Fruit fly (Drosophila melanogaster) whole organism, pupa: ENCODE results near the gene CG43922.
A peak's percentile ranks its signal among the peaks of the same experiment; 100 is the strongest.

Experiments
- CG10348 ChIP-seq: fragments of 200-800 bp; sonication (Bioruptor generic); IDR thresholded peaks from 2 replicates; pipeline ENCODE4 v1.3.6; 2022; ENCODE audit warnings: missing biosample characterization, missing genetic modification characterization
- CG12605 ChIP-seq: fragments of 200-800 bp; sonication (Bioruptor generic); IDR thresholded peaks from 2 replicates; pipeline ENCODE4 v1.3.6; 2022; ENCODE audit warnings: missing biosample characterization, missing genetic modification characterization
- CG13204 ChIP-seq: fragments of 200-800 bp; sonication (Bioruptor generic); optimal IDR thresholded peaks from 2 replicates; lab custom pipeline; 2018; ENCODE audit warnings: missing biosample characterization, mild to moderate bottlenecking, missing genetic modification characterization, moderate library complexity
- CG14655 ChIP-seq: fragments of 200-800 bp; sonication (Bioruptor generic); optimal IDR thresholded peaks from 3 replicates; lab custom pipeline; 2017; ENCODE audit warnings: mild to moderate bottlenecking, missing biosample characterization, missing genetic modification reagents, missing genetic modification characterization
- CG15710 ChIP-seq: fragments of 200-800 bp; sonication (Bioruptor generic); optimal IDR thresholded peaks from 2 replicates; lab custom pipeline; 2018; ENCODE audit warnings: missing biosample characterization, mild to moderate bottlenecking, missing genetic modification characterization, moderate library complexity
- CG17806 ChIP-seq: fragments of 200-800 bp; sonication (Bioruptor generic); optimal IDR thresholded peaks from 2 replicates; lab custom pipeline; 2018; ENCODE audit warnings: missing biosample characterization, mild to moderate bottlenecking, missing genetic modification characterization, moderate library complexity
- CG32121 ChIP-seq: fragments of 200-800 bp; sonication (Bioruptor generic); IDR thresholded peaks from 2 replicates; pipeline ENCODE4 v1.3.6; 2022; ENCODE audit warnings: missing biosample characterization, missing genetic modification characterization
- CG34367 ChIP-seq: fragments of 200-800 bp; sonication (Bioruptor generic); optimal IDR thresholded peaks from 2 replicates; lab custom pipeline; 2018; ENCODE audit warnings: missing biosample characterization, mild to moderate bottlenecking, missing genetic modification characterization
- CG4496 ChIP-seq: fragments of 200-800 bp; sonication (Bioruptor generic); IDR thresholded peaks from 3 replicates; pipeline ENCODE4 v1.3.6; 2022; ENCODE audit warnings: missing biosample characterization, missing genetic modification characterization
- CG8159 ChIP-seq: fragments of 200-800 bp; sonication (Bioruptor generic); optimal IDR thresholded peaks from 3 replicates; lab custom pipeline; 2018; ENCODE audit warnings: missing biosample characterization, mild to moderate bottlenecking, missing genetic modification characterization, moderate library complexity
- CG8301 ChIP-seq: fragments of 200-800 bp; sonication (Bioruptor generic); optimal IDR thresholded peaks from 2 replicates; lab custom pipeline; 2018; ENCODE audit warnings: missing biosample characterization, mild to moderate bottlenecking, missing genetic modification characterization
- CG9948 ChIP-seq: fragments of 200-800 bp; sonication (Bioruptor generic); optimal IDR thresholded peaks from 2 replicates; lab custom pipeline; 2018; ENCODE audit warnings: missing biosample characterization, mild to moderate bottlenecking, missing genetic modification characterization, moderate library complexity
- D1 ChIP-seq: fragments of 200-800 bp; sonication (Bioruptor generic); optimal IDR thresholded peaks from 2 replicates; lab custom pipeline; 2018; ENCODE audit warnings: missing biosample characterization, mild to moderate bottlenecking, missing genetic modification characterization, moderate library complexity
- EcR ChIP-seq: fragments of 200-800 bp; sonication (Bioruptor generic); optimal IDR thresholded peaks from 3 replicates; lab custom pipeline; 2019; ENCODE audit warnings: missing biosample characterization, missing genetic modification characterization, mild to moderate bottlenecking, moderate library complexity, missing genetic modification reagents
- Ets98B ChIP-seq: fragments of 200-800 bp; sonication (Bioruptor generic); IDR thresholded peaks from 2 replicates; pipeline ENCODE4 v1.3.6; 2022; ENCODE audit warnings: missing biosample characterization, missing genetic modification characterization
- Pif1A ChIP-seq: fragments of 200-800 bp; sonication (Bioruptor generic); optimal IDR thresholded peaks from 3 replicates; lab custom pipeline; 2016; ENCODE audit warnings: missing biosample characterization, missing genetic modification characterization
- Pif1B ChIP-seq: fragments of 200-800 bp; sonication (Bioruptor generic); optimal IDR thresholded peaks from 3 replicates; lab custom pipeline; 2016; ENCODE audit warnings: missing biosample characterization, missing genetic modification characterization
- Snoo ChIP-seq: fragments of 200-800 bp; sonication (Bioruptor generic); optimal IDR thresholded peaks from 3 replicates; lab custom pipeline; 2017; ENCODE audit warnings: missing biosample characterization, mild to moderate bottlenecking, missing genetic modification characterization, inconsistent platforms
- fd96Ca ChIP-seq: fragments of 200-800 bp; sonication (Bioruptor generic); IDR thresholded peaks from 3 replicates; pipeline ENCODE4 v1.3.6; 2022; ENCODE audit warnings: missing biosample characterization, missing genetic modification characterization
- gl ChIP-seq: fragments of 200-800 bp; sonication (Bioruptor generic); optimal IDR thresholded peaks from 2 replicates; lab custom pipeline; 2018; ENCODE audit warnings: missing biosample characterization, mild to moderate bottlenecking, missing genetic modification characterization
- rn ChIP-seq: fragments of 200-800 bp; sonication (Bioruptor generic); IDR thresholded peaks from 2 replicates; pipeline ENCODE4 v1.3.6; 2022; ENCODE audit warnings: missing biosample characterization, missing genetic modification characterization

Gene CG43922

dm6 chr2L:6324386-6324744 lies 15.8 kb upstream of the CG43922 start:
- TF ChIP-seq gl (tag; lab: Kevin White, UChicago) (peak; percentile 89), CG12605 (GFP tag; lab: Robert Waterston, UW) (peak; percentile 98), Pif1B (GFP tag; lab: Kevin White, UChicago) (no peak), CG4496 (GFP tag; lab: Robert Waterston, UW) (peak; percentile 97), CG17806 (tag; lab: Kevin White, UChicago) (peak; percentile 57), Ets98B (GFP tag; lab: Robert Waterston, UW) (peak; percentile 97), CG15710 (tag; lab: Kevin White, UChicago) (peak; percentile 72), CG10348 (GFP tag; lab: Robert Waterston, UW) (no peak), D1 (tag; lab: Kevin White, UChicago) (no peak), fd96Ca (peak; percentile 93), CG13204 (GFP tag; lab: Kevin White, UChicago) (peak; percentile 89), EcR (GFP tag; lab: Kevin White, UChicago) (peak; percentile 52), Snoo (tag; lab: Kevin White, UChicago) (peak; percentile 67), CG8301 (tag; lab: Kevin White, UChicago) (peak; percentile 68), CG32121 (GFP tag; lab: Robert Waterston, UW) (peak; percentile 96), CG8159 (tag; lab: Kevin White, UChicago) (peak; percentile 65), Pif1A (GFP tag; lab: Kevin White, UChicago) (no peak), CG34367 (tag; lab: Kevin White, UChicago) (peak; percentile 63), rn (GFP tag; lab: Robert Waterston, UW) (peak; percentile 82), CG14655 (GFP tag; lab: Kevin White, UChicago) (no peak), CG9948 (tag; lab: Kevin White, UChicago) (peak; percentile 42)

dm6 chr2L:6323536-6324385 lies 15.2 kb upstream of the CG43922 start, which contains the start of gene PDZ-GEF:
Gene PDZ-GEF, plus strand, starts transcription at chr2L:6323767.
- TF ChIP-seq CG9948 (tag; lab: Kevin White, UChicago) (no peak), CG4496 (GFP tag; lab: Robert Waterston, UW) (peak; percentile 31; the same call in 1 of the 3 replicates)

- TF ChIP-seq CG8301 (tag; lab: Kevin White, UChicago) (no peak), Ets98B (GFP tag; lab: Robert Waterston, UW) (no peak)
These were observed 10.5 kb upstream of the CG43922 start for dm6 chr2L:6319068-6319467.

- no peak for TF ChIP-seq D1 (tag; lab: Kevin White, UChicago)
- TF ChIP-seq CG14655 (GFP tag; lab: Kevin White, UChicago): no peak
- no peak for TF ChIP-seq CG4496 (GFP tag; lab: Robert Waterston, UW)
- TF ChIP-seq CG10348 (GFP tag; lab: Robert Waterston, UW): no peak
- no peak for TF ChIP-seq Snoo (tag; lab: Kevin White, UChicago)
- no peak for TF ChIP-seq CG12605 (GFP tag; lab: Robert Waterston, UW)
- TF ChIP-seq CG8159 (tag; lab: Kevin White, UChicago): no peak
- no peak for TF ChIP-seq CG32121 (GFP tag; lab: Robert Waterston, UW)
- TF ChIP-seq CG9948 (tag; lab: Kevin White, UChicago): no peak
- no peak for TF ChIP-seq CG34367 (tag; lab: Kevin White, UChicago)
- no peak for TF ChIP-seq Pif1B (GFP tag; lab: Kevin White, UChicago)
- no peak for TF ChIP-seq CG13204 (GFP tag; lab: Kevin White, UChicago)
- TF ChIP-seq EcR (GFP tag; lab: Kevin White, UChicago): no peak
- TF ChIP-seq CG8301 (tag; lab: Kevin White, UChicago): no peak
- no peak for TF ChIP-seq Pif1A (GFP tag; lab: Kevin White, UChicago)
- TF ChIP-seq gl (tag; lab: Kevin White, UChicago): no peak
- no peak for TF ChIP-seq CG17806 (tag; lab: Kevin White, UChicago)
- TF ChIP-seq Ets98B (GFP tag; lab: Robert Waterston, UW): no peak
These were observed 1.3 kb upstream of the CG43922 start for dm6 chr2L:6309879-6310278.

- TF ChIP-seq CG4496 (GFP tag; lab: Robert Waterston, UW): peak; percentile 20; the same call in 1 of the 3 replicates
- TF ChIP-seq fd96Ca: 0 out of 3 replicates have a peak, but pooled peaks have one; percentile 57
- no peak for TF ChIP-seq CG17806 (tag; lab: Kevin White, UChicago)
- peak; percentile 33 for TF ChIP-seq CG15710 (tag; lab: Kevin White, UChicago)
- TF ChIP-seq Ets98B (GFP tag; lab: Robert Waterston, UW): peak; percentile 34; the same call in 1 of the 2 replicates
- peak; percentile 20 for TF ChIP-seq Pif1B (GFP tag; lab: Kevin White, UChicago)
- TF ChIP-seq EcR (GFP tag; lab: Kevin White, UChicago): no peak
- no peak for TF ChIP-seq CG10348 (GFP tag; lab: Robert Waterston, UW)
- no peak for TF ChIP-seq D1 (tag; lab: Kevin White, UChicago)
- TF ChIP-seq CG14655 (GFP tag; lab: Kevin White, UChicago): peak; percentile 34
- TF ChIP-seq CG34367 (tag; lab: Kevin White, UChicago): peak; percentile 31
- TF ChIP-seq rn (GFP tag; lab: Robert Waterston, UW): no peak
- no peak for TF ChIP-seq gl (tag; lab: Kevin White, UChicago)
- TF ChIP-seq Pif1A (GFP tag; lab: Kevin White, UChicago): peak; percentile 23
- peak; percentile 60 for TF ChIP-seq CG8159 (tag; lab: Kevin White, UChicago)
- TF ChIP-seq CG12605 (GFP tag; lab: Robert Waterston, UW): 0 out of 2 replicates have a peak, but pooled peaks have one; percentile 24
- TF ChIP-seq Snoo (tag; lab: Kevin White, UChicago): no peak
- no peak for TF ChIP-seq CG13204 (GFP tag; lab: Kevin White, UChicago)
- no peak for TF ChIP-seq CG32121 (GFP tag; lab: Robert Waterston, UW)
- TF ChIP-seq CG9948 (tag; lab: Kevin White, UChicago): peak; percentile 46
These were observed 1.7 kb downstream of the CG43922 start for dm6 chr2L:6306895-6307294.
